Fruit fly (Drosophila melanogaster) S2 (cell line): ENCODE measurements around the gene chico.

Experiments used
- CG8478 ChIP-seq: fragments of >200 bp; optimal IDR thresholded peaks from 2 replicates; lab custom pipeline; 2018
- CTCF ChIP-seq, 2 experiments: fragments of >200 bp; optimal IDR thresholded peaks; 2 replicates each; lab custom pipeline; 2018

The chico gene

DNA sequence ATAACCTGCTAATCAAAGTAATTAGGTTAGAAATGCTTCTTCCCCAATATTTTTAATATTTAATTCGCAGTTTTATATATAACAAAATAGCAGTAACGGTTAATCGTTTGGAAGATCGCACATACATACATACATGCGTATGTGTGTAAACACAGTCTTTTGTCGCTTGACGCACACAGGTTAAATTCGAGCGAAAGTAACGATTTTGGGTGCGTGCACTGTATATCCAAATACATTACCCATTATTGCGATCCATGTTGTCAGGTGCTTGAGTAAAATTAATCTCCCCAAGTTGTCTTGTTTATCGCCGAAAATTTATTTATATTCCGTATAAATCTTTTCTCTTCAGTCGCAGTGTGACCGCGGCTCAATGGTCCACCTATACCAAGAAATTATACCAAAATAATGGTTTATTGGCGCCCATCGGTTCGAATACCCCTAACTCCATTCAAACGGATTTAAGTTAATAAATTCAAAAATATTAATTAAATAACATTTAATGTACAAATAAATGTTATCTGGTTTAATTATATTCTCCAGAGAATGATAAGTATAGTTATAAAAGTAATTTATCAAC, 42.9 kb downstream of the chico start, which contains the start of gene CG34159:
CG34159 (minus strand) TSS at position 385 of the 577 bp plus-strand sequence.
- no peak for TF ChIP-seq CTCF (optimal IDR thresholded peaks at IDR 0.05; lab: Kevin White, UChicago)
- no peak for TF ChIP-seq CG8478 (lab: Kevin White, UChicago)

DNA sequence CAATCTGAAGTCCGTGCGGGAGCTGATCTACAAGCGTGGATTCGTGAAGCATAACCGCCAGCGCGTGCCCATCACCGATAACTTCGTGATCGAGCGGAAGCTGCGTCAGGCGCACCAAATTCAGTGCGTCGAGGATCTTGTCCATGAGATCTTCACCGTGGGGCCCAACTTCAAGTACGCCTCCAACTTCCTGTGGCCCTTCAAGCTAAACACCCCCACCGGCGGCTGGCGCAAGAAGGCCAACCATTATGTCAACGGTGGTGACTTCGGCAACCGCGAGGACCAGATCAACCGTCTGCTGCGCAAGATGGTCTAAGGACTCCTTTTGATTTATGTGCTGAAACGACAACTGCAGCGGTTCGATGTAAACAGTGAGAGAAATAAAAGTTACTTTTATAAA, 45.1 kb downstream of the chico start:
- TF ChIP-seq CTCF (optimal IDR thresholded peaks at IDR 0.05; lab: Kevin White, UChicago) = no peak
- TF ChIP-seq CG8478 (lab: Kevin White, UChicago) = no peak

DNA sequence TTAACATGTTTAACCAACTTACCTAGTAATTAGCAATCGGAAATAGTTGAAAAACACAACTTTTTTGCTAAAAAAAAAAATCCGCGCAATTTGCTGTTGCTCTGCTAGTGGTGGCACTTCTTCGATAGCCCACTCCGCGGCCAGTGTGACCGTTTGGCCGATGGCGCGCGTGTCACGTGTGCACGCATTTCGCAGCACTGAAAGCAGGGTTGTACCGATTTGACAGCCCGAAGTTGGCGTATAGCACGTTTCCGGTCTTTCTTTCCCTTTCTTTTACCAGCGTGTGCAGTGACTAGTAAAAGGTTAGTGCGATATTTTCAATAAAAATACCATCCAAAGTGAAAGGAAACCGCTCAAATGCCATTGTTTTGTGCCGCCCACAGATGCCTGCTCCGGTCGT, 46.0 kb downstream of the chico start, which contains the start of the genes Ripalpha and RpL7:
Ripalpha (minus strand) TSS at position 128 of the 400 bp plus-strand sequence.
RpL7 (plus strand) TSS at position 158 of the 400 bp plus-strand sequence.
- TF ChIP-seq CG8478 (lab: Kevin White, UChicago) = no peak
- TF ChIP-seq CTCF (optimal IDR thresholded peaks at IDR 0.05; lab: Kevin White, UChicago) = peak; percentile 34 to 52

DNA sequence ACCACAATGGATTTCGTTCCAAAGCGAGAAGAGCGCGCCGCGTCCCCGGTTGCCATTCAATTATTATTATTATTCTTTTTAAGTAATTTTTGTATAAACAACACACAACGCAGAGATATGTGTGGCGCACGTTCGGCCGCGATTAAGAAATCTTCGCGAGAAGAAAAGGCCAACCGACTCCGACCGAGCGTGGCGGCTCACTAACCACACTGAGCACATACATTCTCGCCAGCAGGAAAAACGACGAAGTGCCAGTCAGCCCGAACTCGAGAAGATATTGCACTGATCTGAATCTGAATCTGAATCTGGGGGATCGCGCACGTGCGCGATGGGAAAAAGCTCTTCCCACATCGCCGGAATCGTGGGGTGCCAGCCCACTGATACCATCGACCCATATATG, 48.0 kb downstream of the chico start, which contains the start of gene Sur:
Sur (minus strand) TSS at position 207 of the 400 bp plus-strand sequence.
- TF ChIP-seq CG8478 (lab: Kevin White, UChicago) (no peak), CTCF (optimal IDR thresholded peaks at IDR 0.05; lab: Kevin White, UChicago) (no peak)
